Worm (Caenorhabditis elegans) whole organism, young adult: ENCODE results near the gene aak-1.

Source experiments
- B0035.1 ChIP-seq: sonication (generic microtip); optimal IDR thresholded peaks from 2 replicates; lab custom pipeline; 2016; ENCODE audit warnings: missing genetic modification characterization, mild to moderate bottlenecking, missing compliant biosample characterization, missing genotype, missing genetic modification reagents
- C06A6.2 ChIP-seq: fragments of 200-800 bp; sonication (Bioruptor generic); conservative IDR thresholded peaks from 2 replicates; pipeline ENCODE4 v1.3.6; 2022; ENCODE audit warnings: missing genetic modification characterization, missing compliant biosample characterization
- F22D6.2 ChIP-seq: sonication (generic microtip); optimal IDR thresholded peaks from 2 replicates; lab custom pipeline; 2016; ENCODE audit warnings: mild to moderate bottlenecking, missing genetic modification characterization, missing compliant biosample characterization
- F23B12.7 ChIP-seq: sonication (generic microtip); optimal IDR thresholded peaks from 2 replicates; lab custom pipeline; 2017; ENCODE audit warnings: missing genetic modification characterization, mild to moderate bottlenecking, missing compliant biosample characterization, antibody characterized with exemption, moderate library complexity; ENCODE audit not compliant: insufficient read depth
- F33H1.4 ChIP-seq: fragments of 200-800 bp; sonication (Bioruptor generic); IDR thresholded peaks from 2 replicates; pipeline ENCODE4 v1.3.6; 2022; ENCODE audit warnings: missing genetic modification reagents, missing genetic modification characterization, missing compliant biosample characterization
- F57A8.1 ChIP-seq: fragments of 200-800 bp; sonication (Bioruptor generic); optimal IDR thresholded peaks from 2 replicates; lab custom pipeline; 2018; ENCODE audit warnings: mild to moderate bottlenecking, missing genetic modification characterization, moderate library complexity, missing compliant biosample characterization
- T26A5.8 ChIP-seq: sonication (generic microtip); optimal IDR thresholded peaks from 2 replicates; lab custom pipeline; 2016; ENCODE audit warnings: missing genetic modification characterization, missing compliant biosample characterization
- Y53F4B.3 ChIP-seq: fragments of 200-800 bp; sonication (Bioruptor generic); IDR thresholded peaks from 2 replicates; pipeline ENCODE4 v1.3.6; 2022; ENCODE audit warnings: missing genetic modification reagents, missing genetic modification characterization, missing compliant biosample characterization
- Y79H2A.3 ChIP-seq: fragments of 200-800 bp; sonication (Bioruptor generic); conservative IDR thresholded peaks from 2 replicates; pipeline ENCODE4 v1.3.6; 2022; ENCODE audit warnings: missing genetic modification reagents, missing genetic modification characterization, missing compliant biosample characterization
- ZK185.1 ChIP-seq: sonication (generic microtip); optimal IDR thresholded peaks from 2 replicates; lab custom pipeline; 2016; ENCODE audit warnings: mild to moderate bottlenecking, missing genetic modification characterization, missing compliant biosample characterization; ENCODE audit not compliant: poor library complexity, severe bottlenecking
- akir-1 ChIP-seq: fragments of 200-800 bp; sonication (Bioruptor generic); optimal IDR thresholded peaks from 2 replicates; lab custom pipeline; 2018; ENCODE audit warnings: mild to moderate bottlenecking, missing genetic modification characterization, moderate library complexity, missing compliant biosample characterization
- ama-1 ChIP-seq, 3 experiments: fragments of 150-350 bp in 1 of 3; sonication (generic microtip) in 2 of 3; optimal IDR thresholded peaks; 2 replicates each; lab custom pipeline; 2014 to 2018; ENCODE audit warnings: missing biosample characterization in 2 of 3, missing genetic modification characterization in 2 of 3, missing genetic modification reagents in 2 of 3
- atf-7 ChIP-seq: sonication (generic microtip); optimal IDR thresholded peaks from 2 replicates; lab custom pipeline; 2017; ENCODE audit warnings: mild to moderate bottlenecking, missing genetic modification characterization, missing compliant biosample characterization
- attf-5 ChIP-seq: fragments of 200-800 bp; sonication (Bioruptor generic); optimal IDR thresholded peaks from 2 replicates; lab custom pipeline; 2018; ENCODE audit warnings: mild to moderate bottlenecking, missing genetic modification characterization, missing compliant biosample characterization
- bed-1 ChIP-seq: fragments of 200-800 bp; sonication (Bioruptor generic); IDR thresholded peaks from 2 replicates; pipeline ENCODE4 v1.3.6; 2022; ENCODE audit warnings: missing genetic modification reagents, missing genetic modification characterization, missing compliant biosample characterization
- bed-2 ChIP-seq: fragments of 200-800 bp; sonication (Bioruptor generic); IDR thresholded peaks from 2 replicates; pipeline ENCODE4 v1.3.6; 2022; ENCODE audit warnings: missing genetic modification reagents, missing genetic modification characterization, missing compliant biosample characterization
- ccch-3 ChIP-seq: fragments of 200-800 bp; sonication (Bioruptor generic); optimal IDR thresholded peaks from 2 replicates; lab custom pipeline; 2018; ENCODE audit warnings: mild to moderate bottlenecking, missing genetic modification characterization, missing compliant biosample characterization
- ceh-100 ChIP-seq: fragments of 200-800 bp; sonication (Bioruptor generic); IDR thresholded peaks from 2 replicates; pipeline ENCODE4 v1.3.6; 2022; ENCODE audit warnings: missing genetic modification reagents, missing genetic modification characterization, missing compliant biosample characterization
- ceh-58 ChIP-seq: fragments of 200-800 bp; sonication (Bioruptor generic); IDR thresholded peaks from 2 replicates; pipeline ENCODE4 v1.3.6; 2022; ENCODE audit warnings: missing genetic modification characterization, missing compliant biosample characterization
- ceh-91 ChIP-seq: fragments of 200-800 bp; sonication (Bioruptor generic); IDR thresholded peaks from 2 replicates; pipeline ENCODE4 v1.3.6; 2022; ENCODE audit warnings: missing genetic modification reagents, missing genetic modification characterization, missing compliant biosample characterization
- fkh-3 ChIP-seq: sonication (generic microtip); optimal IDR thresholded peaks from 2 replicates; lab custom pipeline; 2016; ENCODE audit warnings: mild to moderate bottlenecking, missing genetic modification characterization, missing compliant biosample characterization
- him-1 ChIP-seq: sonication (generic microtip); optimal IDR thresholded peaks from 2 replicates; lab custom pipeline; 2016; ENCODE audit warnings: missing genotype, missing genetic modification reagents, missing genetic modification characterization, missing compliant biosample characterization
- hlh-12 ChIP-seq: sonication (generic microtip); optimal IDR thresholded peaks from 2 replicates; lab custom pipeline; 2016; ENCODE audit warnings: missing genetic modification characterization, missing compliant biosample characterization
- hsf-1 ChIP-seq: fragments of 200-800 bp; sonication (Bioruptor generic); IDR thresholded peaks from 2 replicates; pipeline ENCODE4 v1.3.6; 2022; ENCODE audit warnings: missing genetic modification reagents, missing genetic modification characterization, missing compliant biosample characterization
- let-607 ChIP-seq, 2 experiments: fragments of 200-800 bp in 1 of 2; sonication (Bioruptor generic) in 1 of 2; sonication (generic microtip) in 1 of 2; optimal IDR thresholded peaks; 2 replicates each; lab custom pipeline; 2016 to 2018; ENCODE audit warnings: mild to moderate bottlenecking in 2 of 2, missing compliant biosample characterization in 2 of 2, missing genetic modification characterization in 2 of 2, moderate library complexity in 2 of 2, missing genotype in 1 of 2
- lin-26 ChIP-seq: fragments of 200-800 bp; sonication (Bioruptor generic); IDR thresholded peaks from 2 replicates; pipeline ENCODE4 v1.3.6; 2022; ENCODE audit warnings: missing genetic modification reagents, missing genetic modification characterization, missing compliant biosample characterization
- lin-35 ChIP-seq, 3 experiments: fragments of 150-350 bp in 2 of 3; sonication (generic microtip) in 1 of 3; optimal IDR thresholded peaks; 2 replicates each; lab custom pipeline; 2014 to 2018; ENCODE audit warnings: missing biosample characterization in 3 of 3, missing genetic modification characterization in 3 of 3, missing genetic modification reagents in 3 of 3
- lin-40 ChIP-seq: sonication (generic microtip); optimal IDR thresholded peaks from 2 replicates; lab custom pipeline; 2016; ENCODE audit warnings: missing genetic modification characterization, mild to moderate bottlenecking, missing compliant biosample characterization, missing genotype, missing genetic modification reagents
- madf-3 ChIP-seq: fragments of 200-800 bp; sonication (Bioruptor generic); IDR thresholded peaks from 2 replicates; pipeline ENCODE4 v1.3.6; 2022; ENCODE audit warnings: missing genetic modification reagents, missing genetic modification characterization, missing compliant biosample characterization
- madf-6 ChIP-seq: fragments of 200-800 bp; sonication (Bioruptor generic); IDR thresholded peaks from 2 replicates; pipeline ENCODE4 v1.3.6; 2022; ENCODE audit warnings: missing genetic modification reagents, missing genetic modification characterization, missing compliant biosample characterization
- mel-28 ChIP-seq: sonication (generic microtip); optimal IDR thresholded peaks from 2 replicates; lab custom pipeline; 2016; ENCODE audit warnings: borderline replicate concordance, mild to moderate bottlenecking, missing genetic modification characterization, missing compliant biosample characterization
- mxl-1 ChIP-seq: sonication (generic microtip); optimal IDR thresholded peaks from 2 replicates; lab custom pipeline; 2016; ENCODE audit warnings: missing genetic modification characterization, missing compliant biosample characterization
- nfya-2 ChIP-seq: fragments of 200-800 bp; sonication (Bioruptor generic); IDR thresholded peaks from 2 replicates; pipeline ENCODE4 v1.3.6; 2022; ENCODE audit warnings: missing genetic modification reagents, missing genetic modification characterization, missing compliant biosample characterization
- nfyb-1 ChIP-seq: fragments of 200-800 bp; sonication (Bioruptor generic); IDR thresholded peaks from 2 replicates; pipeline ENCODE4 v1.3.6; 2022; ENCODE audit warnings: missing genetic modification reagents, missing genetic modification characterization, missing compliant biosample characterization
- pha-4 ChIP-seq: fragments of 150-350 bp; sonication (generic microtip); optimal IDR thresholded peaks from 2 replicates; lab custom pipeline; 2014; ENCODE audit warnings: missing biosample characterization, missing genetic modification reagents, missing genetic modification characterization
- sdz-38 ChIP-seq: sonication (generic microtip); optimal IDR thresholded peaks from 2 replicates; lab custom pipeline; 2016; ENCODE audit warnings: missing genotype, missing genetic modification characterization, missing compliant biosample characterization
- sea-2 ChIP-seq: fragments of 200-800 bp; sonication (Bioruptor generic); IDR thresholded peaks from 2 replicates; pipeline ENCODE4 v1.3.6; 2022; ENCODE audit warnings: missing genetic modification characterization, missing compliant biosample characterization
- somi-1 ChIP-seq: fragments of 200-800 bp; sonication (Bioruptor generic); optimal IDR thresholded peaks from 2 replicates; lab custom pipeline; 2018; ENCODE audit warnings: mild to moderate bottlenecking, missing genetic modification characterization, missing compliant biosample characterization
- sptf-2 ChIP-seq: fragments of 200-800 bp; sonication (Bioruptor generic); optimal IDR thresholded peaks from 2 replicates; lab custom pipeline; 2018; ENCODE audit warnings: mild to moderate bottlenecking, missing genetic modification characterization, missing compliant biosample characterization
- tbp1 ChIP-seq: fragments of 200-800 bp; sonication (Bioruptor generic); optimal IDR thresholded peaks from 2 replicates; lab custom pipeline; 2018; ENCODE audit warnings: mild to moderate bottlenecking, missing genetic modification characterization, missing compliant biosample characterization
- unc-62 ChIP-seq: fragments of 150-350 bp; optimal IDR thresholded peaks from 2 replicates; lab custom pipeline; 2014; ENCODE audit warnings: missing biosample characterization, missing genetic modification reagents, missing genetic modification characterization
- zfh-2 ChIP-seq: fragments of 200-800 bp; sonication (Bioruptor generic); conservative IDR thresholded peaks from 2 replicates; pipeline ENCODE4 v1.3.6; 2022; ENCODE audit warnings: missing genetic modification reagents, missing genetic modification characterization, missing compliant biosample characterization
- zim-3 ChIP-seq: sonication (generic microtip); optimal IDR thresholded peaks from 2 replicates; lab custom pipeline; 2017; ENCODE audit warnings: mild to moderate bottlenecking, missing genetic modification characterization, moderate library complexity, missing compliant biosample characterization
- ztf-22 ChIP-seq: fragments of 200-800 bp; sonication (Bioruptor generic); optimal IDR thresholded peaks from 2 replicates; lab custom pipeline; 2018; ENCODE audit warnings: mild to moderate bottlenecking, missing genetic modification characterization, moderate library complexity, missing compliant biosample characterization
- ztf-28 ChIP-seq: fragments of 200-800 bp; sonication (Bioruptor generic); IDR thresholded peaks from 2 replicates; pipeline ENCODE4 v1.3.6; 2022; ENCODE audit warnings: missing genetic modification reagents, missing genetic modification characterization, missing compliant biosample characterization
- ztf-3 ChIP-seq: fragments of 200-800 bp; sonication (Bioruptor generic); optimal IDR thresholded peaks from 2 replicates; lab custom pipeline; 2018; ENCODE audit warnings: mild to moderate bottlenecking, missing genetic modification characterization, missing compliant biosample characterization

The aak-1 gene

ce11 chrIII:8801864-8802818 is 41.3 kb upstream of the aak-1 start (continued):
- no peak for TF ChIP-seq hlh-12 (tag; lab: Kevin White, UChicago)
- no peak for TF ChIP-seq nfya-2 (GFP tag; lab: Robert Waterston, UW)
- no peak for TF ChIP-seq sea-2 (GFP tag; lab: Robert Waterston, UW)
- no peak for TF ChIP-seq bed-1 (GFP tag; lab: Robert Waterston, UW)
- no peak for TF ChIP-seq hsf-1 (GFP tag; lab: Robert Waterston, UW)
- TF ChIP-seq ama-1 (optimal IDR thresholded peaks at IDR 0.05; lab: Kevin White, UChicago): no peak
- TF ChIP-seq ama-1 (GFP tag; optimal IDR thresholded peaks at IDR 0.05; lab: Kevin White, UChicago): no peak
- TF ChIP-seq zim-3 (tag; lab: Kevin White, UChicago): no peak
- TF ChIP-seq ztf-22 (GFP tag; lab: Kevin White, UChicago): peak; percentile 96
- no peak for TF ChIP-seq him-1 (tag; lab: Kevin White, UChicago)
- TF ChIP-seq sdz-38 (tag; lab: Kevin White, UChicago): no peak
- peak; percentile 68 for TF ChIP-seq C06A6.2 (GFP tag; lab: Robert Waterston, UW)
- peak; percentile 97 for TF ChIP-seq zfh-2
- peak; percentile 57 for TF ChIP-seq tbp1 (GFP tag; lab: Kevin White, UChicago)
- TF ChIP-seq T26A5.8 (tag; lab: Kevin White, UChicago): no peak
- no peak for TF ChIP-seq ZK185.1 (tag; lab: Kevin White, UChicago)
- TF ChIP-seq Y79H2A.3: no peak
- peak in 1 of 3 experiments; percentile 61 for TF ChIP-seq lin-35 (GFP tag; optimal IDR thresholded peaks at IDR 0.05; lab: Kevin White, UChicago)
- TF ChIP-seq nfyb-1 (GFP tag; lab: Robert Waterston, UW): peak; percentile 88
- TF ChIP-seq bed-2: 0 out of 2 replicates have a peak, but pooled peaks have one; percentile 23
- peak; percentile 90 for TF ChIP-seq pha-4 (tag; lab: Kevin White, UChicago)
- peak; percentile 35; the same call in 1 of the 2 replicates for TF ChIP-seq F33H1.4 (GFP tag; lab: Robert Waterston, UW)
- TF ChIP-seq F23B12.7 (tag; lab: Kevin White, UChicago): peak; percentile 80
- TF ChIP-seq ceh-100 (GFP tag; lab: Robert Waterston, UW): peak; percentile 37; the same call in 1 of the 2 replicates
- no peak for TF ChIP-seq madf-3 (GFP tag; lab: Robert Waterston, UW)
- no peak for TF ChIP-seq sptf-2 (GFP tag; lab: Kevin White, UChicago)
- TF ChIP-seq ztf-28 (GFP tag; lab: Robert Waterston, UW): no peak
- no peak for TF ChIP-seq ceh-91 (GFP tag; lab: Robert Waterston, UW)
- TF ChIP-seq atf-7 (tag; lab: Kevin White, UChicago): peak; percentile 98
- no peak for TF ChIP-seq F57A8.1 (GFP tag; lab: Kevin White, UChicago)
- TF ChIP-seq ccch-3: no peak
- TF ChIP-seq unc-62 (GFP tag; lab: Kevin White, UChicago): peak; percentile 89
- peak; percentile 67 for TF ChIP-seq B0035.1 (tag; lab: Kevin White, UChicago)
- peak; percentile 96 for TF ChIP-seq lin-40 (tag; lab: Kevin White, UChicago)
- TF ChIP-seq ztf-3 (GFP tag; lab: Kevin White, UChicago): peak; percentile 83
- TF ChIP-seq fkh-3 (tag; lab: Kevin White, UChicago): no peak
- TF ChIP-seq akir-1: peak; percentile 70
- peak; percentile 77 for TF ChIP-seq F22D6.2 (tag; lab: Kevin White, UChicago)
- TF ChIP-seq let-607 (tag; optimal IDR thresholded peaks at IDR 0.05; lab: Kevin White, UChicago): peak; percentile 87 to 92
- TF ChIP-seq Y53F4B.3 (GFP tag; lab: Robert Waterston, UW): no peak
- TF ChIP-seq attf-5: peak; percentile 97
- TF ChIP-seq madf-6 (GFP tag; lab: Robert Waterston, UW): no peak
- no peak for TF ChIP-seq ceh-58 (GFP tag; lab: Robert Waterston, UW)
- TF ChIP-seq somi-1 (GFP tag; lab: Kevin White, UChicago): peak; percentile 94
- no peak for TF ChIP-seq mxl-1 (tag; lab: Kevin White, UChicago)
- TF ChIP-seq lin-26 (GFP tag; lab: Robert Waterston, UW): peak; percentile 75; the same call in 1 of the 2 replicates
- TF ChIP-seq mel-28 (tag; lab: Kevin White, UChicago): no peak
